Worm (Caenorhabditis elegans) whole organism, young adult: ENCODE results near the gene rps-3.

ENCODE experiments used
- B0019.2 ChIP-seq: fragments of 200-800 bp; sonication (Bioruptor generic); conservative IDR thresholded peaks from 2 replicates; pipeline ENCODE4 v1.3.6; 2022; ENCODE audit warnings: missing genetic modification reagents, missing genetic modification characterization, missing compliant biosample characterization
- F22D6.2 ChIP-seq: sonication (generic microtip); optimal IDR thresholded peaks from 2 replicates; lab custom pipeline; 2016; ENCODE audit warnings: mild to moderate bottlenecking, missing genetic modification characterization, missing compliant biosample characterization
- F33H1.4 ChIP-seq: fragments of 200-800 bp; sonication (Bioruptor generic); IDR thresholded peaks from 2 replicates; pipeline ENCODE4 v1.3.6; 2022; ENCODE audit warnings: missing genetic modification reagents, missing genetic modification characterization, missing compliant biosample characterization
- F49E8.2 ChIP-seq: sonication (generic microtip); optimal IDR thresholded peaks from 3 replicates; lab custom pipeline; 2017; ENCODE audit warnings: missing genetic modification characterization, mild to moderate bottlenecking, missing compliant biosample characterization, antibody characterized with exemption, moderate library complexity; ENCODE audit not compliant: insufficient read depth
- F55B11.4 ChIP-seq: sonication (generic microtip); optimal IDR thresholded peaks from 2 replicates; lab custom pipeline; 2016; ENCODE audit warnings: missing compliant biosample characterization, missing genetic modification characterization, borderline replicate concordance; ENCODE audit not compliant: insufficient read depth
- F57C9.4 ChIP-seq: sonication (generic microtip); optimal IDR thresholded peaks from 2 replicates; lab custom pipeline; 2017; ENCODE audit warnings: mild to moderate bottlenecking, missing genetic modification characterization, missing compliant biosample characterization
- T07F8.4 ChIP-seq: sonication (generic microtip); optimal IDR thresholded peaks from 2 replicates; lab custom pipeline; 2016; ENCODE audit warnings: mild to moderate bottlenecking, missing genetic modification characterization, moderate library complexity, missing compliant biosample characterization
- Y53F4B.3 ChIP-seq: fragments of 200-800 bp; sonication (Bioruptor generic); IDR thresholded peaks from 2 replicates; pipeline ENCODE4 v1.3.6; 2022; ENCODE audit warnings: missing genetic modification reagents, missing genetic modification characterization, missing compliant biosample characterization
- Y67H2A.10 ChIP-seq: fragments of 200-800 bp; sonication (Bioruptor generic); conservative IDR thresholded peaks from 2 replicates; pipeline ENCODE4 v1.3.6; 2022; ENCODE audit warnings: missing genetic modification reagents, missing genetic modification characterization, missing compliant biosample characterization
- Y79H2A.3 ChIP-seq: fragments of 200-800 bp; sonication (Bioruptor generic); conservative IDR thresholded peaks from 2 replicates; pipeline ENCODE4 v1.3.6; 2022; ENCODE audit warnings: missing genetic modification reagents, missing genetic modification characterization, missing compliant biosample characterization
- ama-1 ChIP-seq, 3 experiments: fragments of 150-350 bp in 1 of 3; sonication (generic microtip) in 2 of 3; optimal IDR thresholded peaks; 2 replicates each; lab custom pipeline; 2014 to 2018; ENCODE audit warnings: missing biosample characterization in 2 of 3, missing genetic modification characterization in 2 of 3, missing genetic modification reagents in 2 of 3
- aptf-3 ChIP-seq: fragments of 200-800 bp; sonication (Bioruptor generic); IDR thresholded peaks from 2 replicates; pipeline ENCODE4 v1.3.6; 2022; ENCODE audit warnings: missing genetic modification characterization, missing compliant biosample characterization
- athp-1 ChIP-seq: sonication (generic microtip); optimal IDR thresholded peaks from 2 replicates; lab custom pipeline; 2017; ENCODE audit warnings: mild to moderate bottlenecking, missing genetic modification characterization, missing compliant biosample characterization
- ccch-3 ChIP-seq: fragments of 200-800 bp; sonication (Bioruptor generic); optimal IDR thresholded peaks from 2 replicates; lab custom pipeline; 2018; ENCODE audit warnings: mild to moderate bottlenecking, missing genetic modification characterization, missing compliant biosample characterization
- cebp-1 ChIP-seq, 2 experiments: fragments of 200-800 bp in 1 of 2; sonication (Bioruptor generic) in 1 of 2; sonication (generic microtip) in 1 of 2; IDR thresholded peaks in 1 of 2; optimal IDR thresholded peaks in 1 of 2; 2 replicates each; pipeline versions ENCODE4 v1.3.6 to Lab custom; 2017 to 2022; ENCODE audit warnings: missing compliant biosample characterization in 2 of 2, missing genetic modification characterization in 2 of 2, mild to moderate bottlenecking in 1 of 2, missing genetic modification reagents in 1 of 2, moderate library complexity in 1 of 2
- ceh-27 ChIP-seq: fragments of 200-800 bp; sonication (Bioruptor generic); optimal IDR thresholded peaks from 2 replicates; lab custom pipeline; 2018; ENCODE audit warnings: mild to moderate bottlenecking, missing genetic modification characterization, moderate library complexity, missing compliant biosample characterization
- ceh-40 ChIP-seq: fragments of 200-800 bp; sonication (Bioruptor generic); IDR thresholded peaks from 2 replicates; pipeline ENCODE4 v1.3.6; 2022; ENCODE audit warnings: missing genetic modification characterization, missing compliant biosample characterization
- chd-7 ChIP-seq: sonication (generic microtip); optimal IDR thresholded peaks from 2 replicates; lab custom pipeline; 2016; ENCODE audit warnings: mild to moderate bottlenecking, missing genetic modification characterization, moderate library complexity, missing compliant biosample characterization
- die-1 ChIP-seq: sonication (generic microtip); optimal IDR thresholded peaks from 2 replicates; lab custom pipeline; 2016; ENCODE audit warnings: missing genotype, mild to moderate bottlenecking, missing genetic modification characterization, missing compliant biosample characterization
- dox-1 ChIP-seq: fragments of 200-800 bp; sonication (Bioruptor generic); IDR thresholded peaks from 2 replicates; pipeline ENCODE4 v1.3.6; 2022; ENCODE audit warnings: missing genetic modification reagents, missing genetic modification characterization, missing compliant biosample characterization
- ekl-4 ChIP-seq: fragments of 200-800 bp; sonication (Bioruptor generic); IDR thresholded peaks from 2 replicates; pipeline ENCODE4 v1.3.6; 2022; ENCODE audit warnings: missing genetic modification reagents, missing genetic modification characterization, missing compliant biosample characterization
- gei-17 ChIP-seq: fragments of 200-800 bp; sonication (Bioruptor generic); optimal IDR thresholded peaks from 2 replicates; lab custom pipeline; 2018; ENCODE audit warnings: mild to moderate bottlenecking, missing genetic modification characterization, missing compliant biosample characterization
- him-1 ChIP-seq: sonication (generic microtip); optimal IDR thresholded peaks from 2 replicates; lab custom pipeline; 2016; ENCODE audit warnings: missing genotype, missing genetic modification reagents, missing genetic modification characterization, missing compliant biosample characterization
- hlh-12 ChIP-seq: sonication (generic microtip); optimal IDR thresholded peaks from 2 replicates; lab custom pipeline; 2016; ENCODE audit warnings: missing genetic modification characterization, missing compliant biosample characterization
- hlh-26 ChIP-seq: fragments of 200-800 bp; sonication (Bioruptor generic); conservative IDR thresholded peaks from 2 replicates; pipeline ENCODE4 v1.3.6; 2022; ENCODE audit warnings: missing genetic modification reagents, missing genetic modification characterization, missing compliant biosample characterization
- hmg-1.2 ChIP-seq: fragments of 200-800 bp; sonication (Bioruptor generic); IDR thresholded peaks from 2 replicates; pipeline ENCODE4 v1.3.6; 2022; ENCODE audit warnings: missing genetic modification reagents, missing genetic modification characterization, missing compliant biosample characterization
- hmg-20 ChIP-seq: fragments of 200-800 bp; sonication (Bioruptor generic); IDR thresholded peaks from 2 replicates; pipeline ENCODE4 v1.3.6; 2022; ENCODE audit warnings: missing genetic modification reagents, missing genetic modification characterization, missing compliant biosample characterization
- hrde-1 ChIP-seq: sonication (generic microtip); optimal IDR thresholded peaks from 2 replicates; lab custom pipeline; 2016; ENCODE audit warnings: missing genetic modification characterization, mild to moderate bottlenecking, missing compliant biosample characterization, moderate library complexity, missing genotype, missing genetic modification reagents, borderline replicate concordance
- lag-1 ChIP-seq: fragments of 200-800 bp; sonication (Bioruptor generic); IDR thresholded peaks from 2 replicates; pipeline ENCODE4 v1.3.6; 2022; ENCODE audit warnings: missing genetic modification reagents, missing genetic modification characterization, missing compliant biosample characterization
- lin-54 ChIP-seq: fragments of 200-800 bp; sonication (Bioruptor generic); optimal IDR thresholded peaks from 2 replicates; lab custom pipeline; 2018; ENCODE audit warnings: mild to moderate bottlenecking, missing genetic modification characterization, missing compliant biosample characterization
- lir-1 ChIP-seq: fragments of 200-800 bp; sonication (Bioruptor generic); conservative IDR thresholded peaks from 2 replicates; pipeline ENCODE4 v1.3.6; 2022; ENCODE audit warnings: missing genetic modification reagents, missing genetic modification characterization, missing compliant biosample characterization
- lsl-1 ChIP-seq: fragments of 200-800 bp; sonication (Bioruptor generic); optimal IDR thresholded peaks from 2 replicates; lab custom pipeline; 2018; ENCODE audit warnings: mild to moderate bottlenecking, missing genetic modification characterization, moderate library complexity, missing compliant biosample characterization
- madf-3 ChIP-seq: fragments of 200-800 bp; sonication (Bioruptor generic); IDR thresholded peaks from 2 replicates; pipeline ENCODE4 v1.3.6; 2022; ENCODE audit warnings: missing genetic modification reagents, missing genetic modification characterization, missing compliant biosample characterization
- mes-4 ChIP-seq: sonication (generic microtip); optimal IDR thresholded peaks from 2 replicates; lab custom pipeline; 2016; ENCODE audit warnings: missing genotype, missing genetic modification characterization, missing compliant biosample characterization
- mxl-1 ChIP-seq: sonication (generic microtip); optimal IDR thresholded peaks from 2 replicates; lab custom pipeline; 2016; ENCODE audit warnings: missing genetic modification characterization, missing compliant biosample characterization
- nfya-1 ChIP-seq: sonication (generic microtip); optimal IDR thresholded peaks from 2 replicates; lab custom pipeline; 2017; ENCODE audit warnings: antibody characterized with exemption, missing compliant biosample characterization, missing genetic modification characterization, borderline replicate concordance; ENCODE audit not compliant: insufficient read depth
- nfyb-1 ChIP-seq: fragments of 200-800 bp; sonication (Bioruptor generic); IDR thresholded peaks from 2 replicates; pipeline ENCODE4 v1.3.6; 2022; ENCODE audit warnings: missing genetic modification reagents, missing genetic modification characterization, missing compliant biosample characterization
- nhr-80 ChIP-seq: sonication (generic microtip); optimal IDR thresholded peaks from 2 replicates; lab custom pipeline; 2016; ENCODE audit warnings: missing genetic modification characterization, missing compliant biosample characterization
- rec-8 ChIP-seq, 2 experiments: sonication (generic microtip); optimal IDR thresholded peaks; 2 replicates each; lab custom pipeline; 2016; ENCODE audit warnings: mild to moderate bottlenecking in 2 of 2, missing genetic modification characterization in 2 of 2, missing genetic modification reagents in 2 of 2, missing genotype in 2 of 2, missing biosample characterization in 1 of 2, missing compliant biosample characterization in 1 of 2, moderate library complexity in 1 of 2
- sdz-38 ChIP-seq: sonication (generic microtip); optimal IDR thresholded peaks from 2 replicates; lab custom pipeline; 2016; ENCODE audit warnings: missing genotype, missing genetic modification characterization, missing compliant biosample characterization
- snpc-1.3 ChIP-seq: sonication (generic microtip); optimal IDR thresholded peaks from 2 replicates; lab custom pipeline; 2017; ENCODE audit warnings: missing genetic modification characterization, mild to moderate bottlenecking, missing compliant biosample characterization, antibody characterized with exemption, moderate library complexity, missing genotype, missing genetic modification reagents; ENCODE audit not compliant: insufficient read depth
- sptf-2 ChIP-seq: fragments of 200-800 bp; sonication (Bioruptor generic); optimal IDR thresholded peaks from 2 replicates; lab custom pipeline; 2018; ENCODE audit warnings: mild to moderate bottlenecking, missing genetic modification characterization, missing compliant biosample characterization
- tlf-1 ChIP-seq: fragments of 200-800 bp; sonication (Bioruptor generic); optimal IDR thresholded peaks from 2 replicates; lab custom pipeline; 2018; ENCODE audit warnings: mild to moderate bottlenecking, missing genetic modification characterization, missing compliant biosample characterization
- unc-62 ChIP-seq: fragments of 150-350 bp; optimal IDR thresholded peaks from 2 replicates; lab custom pipeline; 2014; ENCODE audit warnings: missing biosample characterization, missing genetic modification reagents, missing genetic modification characterization
- ztf-22 ChIP-seq: fragments of 200-800 bp; sonication (Bioruptor generic); optimal IDR thresholded peaks from 2 replicates; lab custom pipeline; 2018; ENCODE audit warnings: mild to moderate bottlenecking, missing genetic modification characterization, moderate library complexity, missing compliant biosample characterization
- ztf-28 ChIP-seq: fragments of 200-800 bp; sonication (Bioruptor generic); IDR thresholded peaks from 2 replicates; pipeline ENCODE4 v1.3.6; 2022; ENCODE audit warnings: missing genetic modification reagents, missing genetic modification characterization, missing compliant biosample characterization

The rps-3 gene

DNA sequence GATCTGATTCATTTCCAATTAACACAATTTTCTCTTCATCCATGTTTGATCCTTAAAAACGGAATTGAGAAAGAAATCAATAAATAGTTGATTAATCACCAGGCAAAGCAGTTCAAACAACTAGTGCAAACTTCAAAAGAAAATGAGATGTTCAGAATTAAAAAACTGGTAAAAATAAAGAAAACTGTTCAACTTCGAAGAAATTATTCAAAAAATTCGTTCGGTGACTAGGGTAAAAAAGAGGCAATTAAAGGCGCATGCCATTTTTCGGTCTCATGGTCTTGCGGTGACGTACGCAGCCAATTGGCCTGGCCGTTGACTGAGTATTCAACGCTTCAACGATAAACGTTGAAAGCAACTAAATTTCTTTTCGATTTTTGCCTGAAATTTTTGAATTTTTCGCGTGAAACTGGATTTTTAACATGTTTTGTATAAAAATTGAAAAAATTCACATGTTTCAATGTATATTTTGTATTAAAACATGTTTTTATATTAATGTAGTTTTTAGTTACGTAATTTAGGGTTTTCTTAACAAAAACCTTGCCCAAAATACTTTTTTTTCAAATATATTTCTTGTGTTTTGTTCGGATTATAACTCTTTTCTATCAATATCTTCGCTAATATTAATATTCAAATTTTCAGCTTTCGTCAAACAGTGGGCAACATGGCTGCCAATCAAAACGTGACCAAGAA, at the start of gene rps-3, which contains the start of gene sna-3:
Gene rps-3, plus strand, starts transcription at position 643 of the 693 bp plus-strand sequence.
Gene sna-3, minus strand, starts transcription at position 51 of the 693 bp plus-strand sequence.
- TF ChIP-seq ccch-3 (GFP tag; lab: Kevin White, UChicago) (no peak), hrde-1 (tag; lab: Kevin White, UChicago) (no peak), lsl-1 (GFP tag; lab: Kevin White, UChicago) (peak; percentile 58), Y67H2A.10 (GFP tag; lab: Robert Waterston, UW) (no peak), lag-1 (GFP tag; lab: Robert Waterston, UW) (no peak), ceh-40 (GFP tag; lab: Robert Waterston, UW) (no peak), nfya-1 (tag; lab: Kevin White, UChicago) (no peak), chd-7 (tag; lab: Kevin White, UChicago) (no peak), F33H1.4 (GFP tag; lab: Robert Waterston, UW) (peak; percentile 93), lir-1 (GFP tag; lab: Robert Waterston, UW) (no peak), die-1 (tag; lab: Kevin White, UChicago) (no peak), Y79H2A.3 (no peak), ztf-22 (GFP tag; lab: Kevin White, UChicago) (no peak), F55B11.4 (tag; lab: Kevin White, UChicago) (no peak), ztf-28 (GFP tag; lab: Robert Waterston, UW) (no peak), F49E8.2 (peak; percentile 69), nfyb-1 (GFP tag; lab: Robert Waterston, UW) (0 out of 2 replicates have a peak, but pooled peaks have one; percentile 53), athp-1 (tag; lab: Kevin White, UChicago) (no peak), hlh-12 (tag; lab: Kevin White, UChicago) (no peak), aptf-3 (GFP tag; lab: Robert Waterston, UW) (no peak), hlh-26 (GFP tag; lab: Robert Waterston, UW) (no peak), lin-54 (GFP tag; lab: Kevin White, UChicago) (peak; percentile 67), unc-62 (GFP tag; lab: Kevin White, UChicago) (peak; percentile 14), cebp-1 (GFP tag; IDR thresholded peaks at IDR 0.05; lab: Robert Waterston, UW) (0 out of 2 replicates have a peak, but pooled peaks have one; percentile 13), cebp-1 (tag; optimal IDR thresholded peaks at IDR 0.05; lab: Kevin White, UChicago) (peak; percentile 62), snpc-1.3 (peak; percentile 55), ekl-4 (no peak), nhr-80 (tag; lab: Kevin White, UChicago) (peak; percentile 54), tlf-1 (peak; percentile 31), sdz-38 (tag; lab: Kevin White, UChicago) (no peak), mes-4 (no peak), madf-3 (GFP tag; lab: Robert Waterston, UW) (0 out of 2 replicates have a peak, but pooled peaks have one; percentile 20), T07F8.4 (tag; lab: Kevin White, UChicago) (no peak), mxl-1 (no peak), F57C9.4 (tag; lab: Kevin White, UChicago) (no peak), dox-1 (GFP tag; lab: Robert Waterston, UW) (0 out of 2 replicates have a peak, but pooled peaks have one; percentile 18), Y53F4B.3 (GFP tag; lab: Robert Waterston, UW) (no peak), F22D6.2 (tag; lab: Kevin White, UChicago) (no peak), ama-1 (optimal IDR thresholded peaks at IDR 0.05; lab: Kevin White, UChicago) (no peak), ama-1 (GFP tag; optimal IDR thresholded peaks at IDR 0.05; lab: Kevin White, UChicago) (no peak), gei-17 (GFP tag; lab: Kevin White, UChicago) (no peak), ceh-27 (peak; percentile 50), him-1 (tag; lab: Kevin White, UChicago) (no peak), hmg-1.2 (GFP tag; lab: Robert Waterston, UW) (peak; percentile 86), hmg-20 (GFP tag; lab: Robert Waterston, UW) (no peak), sptf-2 (no peak), B0019.2 (no peak), rec-8 (tag; optimal IDR thresholded peaks at IDR 0.05; lab: Kevin White, UChicago) (no peak)
